Worm (Caenorhabditis elegans) whole organism, young adult: Measurements from ENCODE around the gene hsp-43.

Source experiments
- B0261.1 ChIP-seq: sonication (generic microtip); optimal IDR thresholded peaks from 2 replicates; lab custom pipeline; 2016; ENCODE audit warnings: mild to moderate bottlenecking, missing genetic modification characterization, moderate library complexity, missing compliant biosample characterization
- C17E4.6 ChIP-seq: fragments of 200-800 bp; sonication (Bioruptor generic); IDR thresholded peaks from 2 replicates; pipeline ENCODE4 v1.3.6; 2022; ENCODE audit warnings: missing genetic modification reagents, missing genetic modification characterization, missing compliant biosample characterization
- F33H1.4 ChIP-seq: fragments of 200-800 bp; sonication (Bioruptor generic); IDR thresholded peaks from 2 replicates; pipeline ENCODE4 v1.3.6; 2022; ENCODE audit warnings: missing genetic modification reagents, missing genetic modification characterization, missing compliant biosample characterization
- F39B2.1 ChIP-seq: fragments of 200-800 bp; sonication (Bioruptor generic); IDR thresholded peaks from 2 replicates; pipeline ENCODE4 v1.3.6; 2022; ENCODE audit warnings: missing genetic modification reagents, missing genetic modification characterization, missing compliant biosample characterization
- F49E8.2 ChIP-seq: sonication (generic microtip); optimal IDR thresholded peaks from 3 replicates; lab custom pipeline; 2017; ENCODE audit warnings: missing genetic modification characterization, mild to moderate bottlenecking, missing compliant biosample characterization, antibody characterized with exemption, moderate library complexity; ENCODE audit not compliant: insufficient read depth
- K12H6.12 ChIP-seq: fragments of 200-800 bp; sonication (Bioruptor generic); optimal IDR thresholded peaks from 2 replicates; lab custom pipeline; 2018; ENCODE audit warnings: mild to moderate bottlenecking, missing genetic modification characterization, missing compliant biosample characterization
- Y53F4B.3 ChIP-seq: fragments of 200-800 bp; sonication (Bioruptor generic); IDR thresholded peaks from 2 replicates; pipeline ENCODE4 v1.3.6; 2022; ENCODE audit warnings: missing genetic modification reagents, missing genetic modification characterization, missing compliant biosample characterization
- Y56A3A.18 ChIP-seq: fragments of 200-800 bp; sonication (Bioruptor generic); IDR thresholded peaks from 2 replicates; pipeline ENCODE4 v1.3.6; 2022; ENCODE audit warnings: missing genetic modification reagents, missing genetic modification characterization, missing compliant biosample characterization
- ama-1 ChIP-seq, 3 experiments: fragments of 150-350 bp in 1 of 3; sonication (generic microtip) in 2 of 3; optimal IDR thresholded peaks; 2 replicates each; lab custom pipeline; 2014 to 2018; ENCODE audit warnings: missing biosample characterization in 2 of 3, missing genetic modification characterization in 2 of 3, missing genetic modification reagents in 2 of 3
- aptf-3 ChIP-seq: fragments of 200-800 bp; sonication (Bioruptor generic); IDR thresholded peaks from 2 replicates; pipeline ENCODE4 v1.3.6; 2022; ENCODE audit warnings: missing genetic modification characterization, missing compliant biosample characterization
- atf-7 ChIP-seq: sonication (generic microtip); optimal IDR thresholded peaks from 2 replicates; lab custom pipeline; 2017; ENCODE audit warnings: mild to moderate bottlenecking, missing genetic modification characterization, missing compliant biosample characterization
- attf-5 ChIP-seq: fragments of 200-800 bp; sonication (Bioruptor generic); optimal IDR thresholded peaks from 2 replicates; lab custom pipeline; 2018; ENCODE audit warnings: mild to moderate bottlenecking, missing genetic modification characterization, missing compliant biosample characterization
- attf-6 ChIP-seq: fragments of 200-800 bp; sonication (Bioruptor generic); IDR thresholded peaks from 2 replicates; pipeline ENCODE4 v1.3.6; 2022; ENCODE audit warnings: missing genetic modification reagents, missing genetic modification characterization, missing compliant biosample characterization
- bed-1 ChIP-seq: fragments of 200-800 bp; sonication (Bioruptor generic); IDR thresholded peaks from 2 replicates; pipeline ENCODE4 v1.3.6; 2022; ENCODE audit warnings: missing genetic modification reagents, missing genetic modification characterization, missing compliant biosample characterization
- bed-2 ChIP-seq: fragments of 200-800 bp; sonication (Bioruptor generic); IDR thresholded peaks from 2 replicates; pipeline ENCODE4 v1.3.6; 2022; ENCODE audit warnings: missing genetic modification reagents, missing genetic modification characterization, missing compliant biosample characterization
- ccch-3 ChIP-seq: fragments of 200-800 bp; sonication (Bioruptor generic); optimal IDR thresholded peaks from 2 replicates; lab custom pipeline; 2018; ENCODE audit warnings: mild to moderate bottlenecking, missing genetic modification characterization, missing compliant biosample characterization
- cebp-1 ChIP-seq, 2 experiments: fragments of 200-800 bp in 1 of 2; sonication (Bioruptor generic) in 1 of 2; sonication (generic microtip) in 1 of 2; IDR thresholded peaks in 1 of 2; optimal IDR thresholded peaks in 1 of 2; 2 replicates each; pipeline versions ENCODE4 v1.3.6 to Lab custom; 2017 to 2022; ENCODE audit warnings: missing compliant biosample characterization in 2 of 2, missing genetic modification characterization in 2 of 2, mild to moderate bottlenecking in 1 of 2, missing genetic modification reagents in 1 of 2, moderate library complexity in 1 of 2
- cebp-2 ChIP-seq: fragments of 200-800 bp; sonication (Bioruptor generic); IDR thresholded peaks from 2 replicates; pipeline ENCODE4 v1.3.6; 2022; ENCODE audit warnings: missing genetic modification characterization, missing compliant biosample characterization
- ceh-27 ChIP-seq: fragments of 200-800 bp; sonication (Bioruptor generic); optimal IDR thresholded peaks from 2 replicates; lab custom pipeline; 2018; ENCODE audit warnings: mild to moderate bottlenecking, missing genetic modification characterization, moderate library complexity, missing compliant biosample characterization
- ceh-58 ChIP-seq: fragments of 200-800 bp; sonication (Bioruptor generic); IDR thresholded peaks from 2 replicates; pipeline ENCODE4 v1.3.6; 2022; ENCODE audit warnings: missing genetic modification characterization, missing compliant biosample characterization
- ceh-91 ChIP-seq: fragments of 200-800 bp; sonication (Bioruptor generic); IDR thresholded peaks from 2 replicates; pipeline ENCODE4 v1.3.6; 2022; ENCODE audit warnings: missing genetic modification reagents, missing genetic modification characterization, missing compliant biosample characterization
- chd-7 ChIP-seq: sonication (generic microtip); optimal IDR thresholded peaks from 2 replicates; lab custom pipeline; 2016; ENCODE audit warnings: mild to moderate bottlenecking, missing genetic modification characterization, moderate library complexity, missing compliant biosample characterization
- dox-1 ChIP-seq: fragments of 200-800 bp; sonication (Bioruptor generic); IDR thresholded peaks from 2 replicates; pipeline ENCODE4 v1.3.6; 2022; ENCODE audit warnings: missing genetic modification reagents, missing genetic modification characterization, missing compliant biosample characterization
- dpff-1 ChIP-seq: sonication (generic microtip); optimal IDR thresholded peaks from 2 replicates; lab custom pipeline; 2017; ENCODE audit warnings: mild to moderate bottlenecking, missing genetic modification characterization, missing compliant biosample characterization
- dpl-1 ChIP-seq: fragments of 150-350 bp; optimal IDR thresholded peaks from 2 replicates; lab custom pipeline; 2014; ENCODE audit warnings: missing biosample characterization, missing genetic modification reagents, missing genetic modification characterization
- egl-44 ChIP-seq: fragments of 200-800 bp; sonication (Bioruptor generic); IDR thresholded peaks from 2 replicates; pipeline ENCODE4 v1.3.6; 2022; ENCODE audit warnings: missing genetic modification reagents, missing genetic modification characterization, missing compliant biosample characterization
- egrh-3 ChIP-seq: fragments of 200-800 bp; sonication (Bioruptor generic); IDR thresholded peaks from 2 replicates; pipeline ENCODE4 v1.3.6; 2022; ENCODE audit warnings: missing genetic modification reagents, missing genetic modification characterization, missing compliant biosample characterization
- ekl-4 ChIP-seq: fragments of 200-800 bp; sonication (Bioruptor generic); IDR thresholded peaks from 2 replicates; pipeline ENCODE4 v1.3.6; 2022; ENCODE audit warnings: missing genetic modification reagents, missing genetic modification characterization, missing compliant biosample characterization
- hsf-1 ChIP-seq: fragments of 200-800 bp; sonication (Bioruptor generic); IDR thresholded peaks from 2 replicates; pipeline ENCODE4 v1.3.6; 2022; ENCODE audit warnings: missing genetic modification reagents, missing genetic modification characterization, missing compliant biosample characterization
- lsl-1 ChIP-seq: fragments of 200-800 bp; sonication (Bioruptor generic); optimal IDR thresholded peaks from 2 replicates; lab custom pipeline; 2018; ENCODE audit warnings: mild to moderate bottlenecking, missing genetic modification characterization, moderate library complexity, missing compliant biosample characterization
- madf-3 ChIP-seq: fragments of 200-800 bp; sonication (Bioruptor generic); IDR thresholded peaks from 2 replicates; pipeline ENCODE4 v1.3.6; 2022; ENCODE audit warnings: missing genetic modification reagents, missing genetic modification characterization, missing compliant biosample characterization
- madf-6 ChIP-seq: fragments of 200-800 bp; sonication (Bioruptor generic); IDR thresholded peaks from 2 replicates; pipeline ENCODE4 v1.3.6; 2022; ENCODE audit warnings: missing genetic modification reagents, missing genetic modification characterization, missing compliant biosample characterization
- mcd-1 ChIP-seq: fragments of 200-800 bp; sonication (Bioruptor generic); IDR thresholded peaks from 2 replicates; pipeline ENCODE4 v1.3.6; 2022; ENCODE audit warnings: missing genetic modification reagents, missing genetic modification characterization, missing compliant biosample characterization
- mel-28 ChIP-seq: sonication (generic microtip); optimal IDR thresholded peaks from 2 replicates; lab custom pipeline; 2016; ENCODE audit warnings: borderline replicate concordance, mild to moderate bottlenecking, missing genetic modification characterization, missing compliant biosample characterization
- mxl-1 ChIP-seq: sonication (generic microtip); optimal IDR thresholded peaks from 2 replicates; lab custom pipeline; 2016; ENCODE audit warnings: missing genetic modification characterization, missing compliant biosample characterization
- nfya-1 ChIP-seq: sonication (generic microtip); optimal IDR thresholded peaks from 2 replicates; lab custom pipeline; 2017; ENCODE audit warnings: antibody characterized with exemption, missing compliant biosample characterization, missing genetic modification characterization, borderline replicate concordance; ENCODE audit not compliant: insufficient read depth
- nfyb-1 ChIP-seq: fragments of 200-800 bp; sonication (Bioruptor generic); IDR thresholded peaks from 2 replicates; pipeline ENCODE4 v1.3.6; 2022; ENCODE audit warnings: missing genetic modification reagents, missing genetic modification characterization, missing compliant biosample characterization
- nhr-120 ChIP-seq: fragments of 200-800 bp; sonication (Bioruptor generic); IDR thresholded peaks from 2 replicates; pipeline ENCODE4 v1.3.6; 2022; ENCODE audit warnings: missing genetic modification characterization, missing compliant biosample characterization
- nhr-179 ChIP-seq: sonication (generic microtip); optimal IDR thresholded peaks from 2 replicates; lab custom pipeline; 2016; ENCODE audit warnings: mild to moderate bottlenecking, missing genetic modification characterization, missing compliant biosample characterization
- repo-1 ChIP-seq: sonication (generic microtip); optimal IDR thresholded peaks from 2 replicates; lab custom pipeline; 2017; ENCODE audit warnings: mild to moderate bottlenecking, missing genetic modification characterization, missing compliant biosample characterization
- rpc-1 ChIP-seq, 2 experiments: fragments of 150-350 bp in 1 of 2; sonication (generic microtip) in 1 of 2; optimal IDR thresholded peaks; 2 replicates each; lab custom pipeline; 2014 to 2018; ENCODE audit warnings: missing biosample characterization in 1 of 2, missing genetic modification characterization in 1 of 2, missing genetic modification reagents in 1 of 2, missing genotype in 1 of 2
- sea-2 ChIP-seq: fragments of 200-800 bp; sonication (Bioruptor generic); IDR thresholded peaks from 2 replicates; pipeline ENCODE4 v1.3.6; 2022; ENCODE audit warnings: missing genetic modification characterization, missing compliant biosample characterization
- snpc-3.4 ChIP-seq: sonication (generic microtip); optimal IDR thresholded peaks from 2 replicates; lab custom pipeline; 2017; ENCODE audit warnings: missing genetic modification characterization, mild to moderate bottlenecking, missing compliant biosample characterization, antibody characterized with exemption, moderate library complexity, missing genotype, missing genetic modification reagents
- sptf-2 ChIP-seq: fragments of 200-800 bp; sonication (Bioruptor generic); optimal IDR thresholded peaks from 2 replicates; lab custom pipeline; 2018; ENCODE audit warnings: mild to moderate bottlenecking, missing genetic modification characterization, missing compliant biosample characterization
- unc-130 ChIP-seq: sonication (generic microtip); optimal IDR thresholded peaks from 2 replicates; lab custom pipeline; 2016; ENCODE audit warnings: missing genetic modification reagents, missing genetic modification characterization, missing compliant biosample characterization
- unc-62 ChIP-seq: fragments of 150-350 bp; optimal IDR thresholded peaks from 2 replicates; lab custom pipeline; 2014; ENCODE audit warnings: missing biosample characterization, missing genetic modification reagents, missing genetic modification characterization
- ztf-18 ChIP-seq: sonication (generic microtip); optimal IDR thresholded peaks from 2 replicates; lab custom pipeline; 2016; ENCODE audit warnings: missing genotype, mild to moderate bottlenecking, missing genetic modification characterization, missing compliant biosample characterization

The hsp-43 gene

ce11 chrX:6207687-6208088, 27.7 kb downstream of the hsp-43 start, which contains the start of gene T13C5.6 (continued):
- TF ChIP-seq cebp-2 (GFP tag; lab: Robert Waterston, UW) (peak; percentile 93), sea-2 (no peak), ceh-27 (GFP tag; lab: Kevin White, UChicago) (peak; percentile 97), nhr-179 (peak; percentile 79), repo-1 (tag; lab: Kevin White, UChicago) (peak; percentile 93), ekl-4 (GFP tag; lab: Robert Waterston, UW) (peak; percentile 87), dox-1 (GFP tag; lab: Robert Waterston, UW) (peak; percentile 93), hsf-1 (GFP tag; lab: Robert Waterston, UW) (0 out of 2 replicates have a peak, but pooled peaks have one; percentile 22), snpc-3.4 (tag; lab: Kevin White, UChicago) (peak; percentile 58), Y53F4B.3 (GFP tag; lab: Robert Waterston, UW) (no peak), attf-5 (peak; percentile 89), mel-28 (tag; lab: Kevin White, UChicago) (peak; percentile 70), sptf-2 (peak; percentile 67), nfya-1 (tag; lab: Kevin White, UChicago) (no peak), atf-7 (tag; lab: Kevin White, UChicago) (peak; percentile 87), unc-130 (GFP tag; lab: Kevin White, UChicago) (peak; percentile 76), mxl-1 (tag; lab: Kevin White, UChicago) (peak; percentile 68), Y56A3A.18 (GFP tag; lab: Robert Waterston, UW) (peak; percentile 91), ceh-58 (GFP tag; lab: Robert Waterston, UW) (no peak), ceh-91 (no peak), ztf-18 (tag; lab: Kevin White, UChicago) (peak; percentile 77), cebp-1 (GFP tag; IDR thresholded peaks at IDR 0.05; lab: Robert Waterston, UW) (peak; percentile 74), cebp-1 (tag; optimal IDR thresholded peaks at IDR 0.05; lab: Kevin White, UChicago) (peak; percentile 91), madf-6 (peak; percentile 55; the same call in 1 of the 2 replicates), bed-1 (GFP tag; lab: Robert Waterston, UW) (peak; percentile 92; the same call in 1 of the 2 replicates), lsl-1 (GFP tag; lab: Kevin White, UChicago) (peak; percentile 22), nfyb-1 (GFP tag; lab: Robert Waterston, UW) (peak; percentile 93), K12H6.12 (tag; lab: Kevin White, UChicago) (peak; percentile 95), C17E4.6 (peak; percentile 26; the same call in 1 of the 2 replicates), chd-7 (peak; percentile 93), B0261.1 (tag; lab: Kevin White, UChicago) (peak; percentile 92), attf-6 (GFP tag; lab: Robert Waterston, UW) (no peak), egrh-3 (GFP tag; lab: Robert Waterston, UW) (peak; percentile 53), ama-1 (optimal IDR thresholded peaks at IDR 0.05; lab: Kevin White, UChicago) (no peak), ama-1 (GFP tag; optimal IDR thresholded peaks at IDR 0.05; lab: Kevin White, UChicago) (peak in 1 of 2 experiments; percentile 85), unc-62 (no peak), mcd-1 (GFP tag; lab: Robert Waterston, UW) (peak; percentile 74), nhr-120 (GFP tag; lab: Robert Waterston, UW) (peak; percentile 72; the same call in 1 of the 2 replicates), dpl-1 (GFP tag; lab: Kevin White, UChicago) (no peak), rpc-1 (optimal IDR thresholded peaks at IDR 0.05; lab: Kevin White, UChicago) (peak; percentile 91), rpc-1 (tag; optimal IDR thresholded peaks at IDR 0.05; lab: Kevin White, UChicago) (peak; percentile 70), egl-44 (GFP tag; lab: Robert Waterston, UW) (peak; percentile 88), aptf-3 (peak; percentile 66; the same call in 1 of the 2 replicates), F33H1.4 (peak; percentile 21; the same call in 1 of the 2 replicates), ccch-3 (GFP tag; lab: Kevin White, UChicago) (peak; percentile 63), dpff-1 (tag; lab: Kevin White, UChicago) (peak; percentile 2), F39B2.1 (no peak), madf-3 (GFP tag; lab: Robert Waterston, UW) (no peak), F49E8.2 (no peak), bed-2 (GFP tag; lab: Robert Waterston, UW) (peak; percentile 76; the same call in 1 of the 2 replicates)
